Worm (Caenorhabditis elegans): ENCODE measurements around the gene dhhc-6.

ce11 chrIV:12133776-12134175 is 9.0 kb downstream of the dhhc-6 start:
- no peak for TF ChIP-seq ces-1 (GFP tag; optimal IDR thresholded peaks at IDR 0.05)
- no peak for TF ChIP-seq unc-130 (GFP tag; optimal IDR thresholded peaks at IDR 0.05)
- no peak for TF ChIP-seq mep-1 (tag; optimal IDR thresholded peaks at IDR 0.05)
- TF ChIP-seq unc-62 (GFP tag; optimal IDR thresholded peaks at IDR 0.05 in 1 of 2), result no peak
- TF ChIP-seq unc-62 (tag; optimal IDR thresholded peaks at IDR 0.05), result no peak
- TF ChIP-seq snpc-1.2 (GFP tag; IDR thresholded peaks at IDR 0.05), result no peak
- TF ChIP-seq madf-9 (GFP tag; conservative IDR thresholded peaks at IDR 0.05), result no peak
- no peak for TF ChIP-seq ceh-62 (tag; optimal IDR thresholded peaks at IDR 0.05)
- TF ChIP-seq spr-3 (GFP tag; optimal IDR thresholded peaks at IDR 0.05), result no peak
- TF ChIP-seq aly-2 (tag; optimal IDR thresholded peaks at IDR 0.05), result no peak
- TF ChIP-seq unc-39 (tag; optimal IDR thresholded peaks at IDR 0.05), result no peak
- TF ChIP-seq Y48G9A.11 (GFP tag; IDR thresholded peaks at IDR 0.05), result no peak
- TF ChIP-seq ceh-82 (tag; optimal IDR thresholded peaks at IDR 0.05), result no peak
- TF ChIP-seq nhr-10 (tag; optimal IDR thresholded peaks at IDR 0.05), result no peak
- no peak for TF ChIP-seq lin-39 (tag; optimal IDR thresholded peaks at IDR 0.05)
